Worm (Caenorhabditis elegans) whole organism, late embryonic: ENCODE data around the gene ZK1307.1.

Experiments used
- F13H6.1 ChIP-seq: sonication (generic microtip); optimal IDR thresholded peaks from 2 replicates; lab custom pipeline; 2016; ENCODE audit warnings: missing genetic modification characterization, missing compliant biosample characterization
- K09A11.1 ChIP-seq: sonication (generic microtip); optimal IDR thresholded peaks from 2 replicates; lab custom pipeline; 2017; ENCODE audit warnings: antibody characterized with exemption, mild to moderate bottlenecking, missing genetic modification characterization, missing compliant biosample characterization; ENCODE audit not compliant: insufficient read depth
- T23F11.4 ChIP-seq: fragments of 200-800 bp; sonication (Bioruptor generic); optimal IDR thresholded peaks from 2 replicates; lab custom pipeline; 2018; ENCODE audit warnings: mild to moderate bottlenecking, missing genetic modification characterization, missing compliant biosample characterization
- ama-1 ChIP-seq: fragments of 150-350 bp; optimal IDR thresholded peaks from 2 replicates; lab custom pipeline; 2014
- ceh-14 ChIP-seq: sonication (generic microtip); optimal IDR thresholded peaks from 2 replicates; lab custom pipeline; 2016; ENCODE audit warnings: missing genotype, missing genetic modification characterization, missing compliant biosample characterization
- ceh-18 ChIP-seq: sonication (generic microtip); optimal IDR thresholded peaks from 2 replicates; lab custom pipeline; 2016; ENCODE audit warnings: missing genetic modification characterization, missing compliant biosample characterization
- ceh-2 ChIP-seq: sonication (generic microtip); optimal IDR thresholded peaks from 2 replicates; lab custom pipeline; 2016; ENCODE audit warnings: missing genotype, missing genetic modification characterization, missing compliant biosample characterization
- ceh-24 ChIP-seq: sonication (generic microtip); optimal IDR thresholded peaks from 2 replicates; lab custom pipeline; 2016; ENCODE audit warnings: mild to moderate bottlenecking, missing genetic modification characterization, missing compliant biosample characterization
- ceh-31 ChIP-seq: sonication (generic microtip); optimal IDR thresholded peaks from 2 replicates; lab custom pipeline; 2016; ENCODE audit warnings: missing genetic modification characterization, missing compliant biosample characterization
- ceh-34 ChIP-seq: sonication (generic microtip); optimal IDR thresholded peaks from 2 replicates; lab custom pipeline; 2016; ENCODE audit warnings: mild to moderate bottlenecking, missing genetic modification characterization, missing compliant biosample characterization
- che-1 ChIP-seq: sonication (generic microtip); optimal IDR thresholded peaks from 2 replicates; lab custom pipeline; 2016; ENCODE audit warnings: mild to moderate bottlenecking, missing genetic modification characterization, missing compliant biosample characterization
- elt-2 ChIP-seq: sonication (generic microtip); optimal IDR thresholded peaks from 2 replicates; lab custom pipeline; 2016; ENCODE audit warnings: missing genetic modification reagents, missing genetic modification characterization, missing compliant biosample characterization
- eyg-1 ChIP-seq: sonication (generic microtip); optimal IDR thresholded peaks from 2 replicates; lab custom pipeline; 2016; ENCODE audit warnings: missing genotype, missing genetic modification characterization, missing compliant biosample characterization
- fax-1 ChIP-seq: sonication (generic microtip); optimal IDR thresholded peaks from 2 replicates; lab custom pipeline; 2016; ENCODE audit warnings: missing genotype, missing genetic modification characterization, missing compliant biosample characterization
- fkh-6 ChIP-seq: sonication (generic microtip); optimal IDR thresholded peaks from 2 replicates; lab custom pipeline; 2016; ENCODE audit warnings: missing genetic modification characterization, missing compliant biosample characterization
- gmeb-2 ChIP-seq: sonication (generic microtip); optimal IDR thresholded peaks from 2 replicates; lab custom pipeline; 2016; ENCODE audit warnings: missing genetic modification characterization, inconsistent platforms, missing compliant biosample characterization
- hlh-13 ChIP-seq: fragments of 200-800 bp; sonication (Bioruptor generic); optimal IDR thresholded peaks from 2 replicates; lab custom pipeline; 2018; ENCODE audit warnings: mild to moderate bottlenecking, missing genetic modification characterization, missing compliant biosample characterization
- hlh-6 ChIP-seq: sonication (generic microtip); optimal IDR thresholded peaks from 2 replicates; lab custom pipeline; 2016; ENCODE audit warnings: missing genotype, missing genetic modification characterization, missing compliant biosample characterization
- lin-11 ChIP-seq: fragments of 200-800 bp; sonication (Bioruptor generic); optimal IDR thresholded peaks from 2 replicates; lab custom pipeline; 2018; ENCODE audit warnings: mild to moderate bottlenecking, missing genetic modification characterization, missing compliant biosample characterization
- mec-3 ChIP-seq: sonication (generic microtip); optimal IDR thresholded peaks from 2 replicates; lab custom pipeline; 2016; ENCODE audit warnings: borderline replicate concordance, missing genetic modification characterization, missing compliant biosample characterization
- nhr-232 ChIP-seq: sonication (generic microtip); optimal IDR thresholded peaks from 2 replicates; lab custom pipeline; 2016; ENCODE audit warnings: missing genetic modification characterization, missing compliant biosample characterization
- npax-4 ChIP-seq: sonication (generic microtip); optimal IDR thresholded peaks from 2 replicates; lab custom pipeline; 2016; ENCODE audit warnings: missing genetic modification characterization, missing compliant biosample characterization
- odd-2 ChIP-seq: sonication (generic microtip); optimal IDR thresholded peaks from 2 replicates; lab custom pipeline; 2017; ENCODE audit warnings: antibody characterized with exemption, mild to moderate bottlenecking, missing genetic modification characterization, missing compliant biosample characterization
- pat-9 ChIP-seq: fragments of 200-800 bp; sonication (Bioruptor generic); optimal IDR thresholded peaks from 2 replicates; lab custom pipeline; 2018; ENCODE audit warnings: mild to moderate bottlenecking, missing genetic modification characterization, moderate library complexity, missing compliant biosample characterization
- pha-2 ChIP-seq: sonication (generic microtip); optimal IDR thresholded peaks from 2 replicates; lab custom pipeline; 2017; ENCODE audit warnings: mild to moderate bottlenecking, missing genetic modification characterization, missing compliant biosample characterization
- pha-4 ChIP-seq: fragments of 150-350 bp; optimal IDR thresholded peaks from 2 replicates; lab custom pipeline; 2018; ENCODE audit warnings: missing biosample characterization, missing genetic modification reagents, missing genetic modification characterization
- pros-1 ChIP-seq: fragments of 150-350 bp; optimal IDR thresholded peaks from 2 replicates; lab custom pipeline; 2014; ENCODE audit warnings: missing biosample characterization, missing genetic modification reagents, missing genetic modification characterization
- ref-2 ChIP-seq: sonication (generic microtip); optimal IDR thresholded peaks from 2 replicates; lab custom pipeline; 2016; ENCODE audit warnings: missing genetic modification characterization, missing compliant biosample characterization
- sdc-2 ChIP-seq: sonication (generic microtip); optimal IDR thresholded peaks from 2 replicates; lab custom pipeline; 2016; ENCODE audit warnings: missing genotype, missing genetic modification characterization, missing compliant biosample characterization
- sox-2 ChIP-seq: fragments of 200-800 bp; sonication (Bioruptor generic); IDR thresholded peaks from 2 replicates; pipeline ENCODE4 v1.3.6; 2022; ENCODE audit warnings: missing genetic modification reagents, missing genetic modification characterization, missing compliant biosample characterization
- sox-4 ChIP-seq: sonication (generic microtip); optimal IDR thresholded peaks from 2 replicates; lab custom pipeline; 2017; ENCODE audit warnings: mild to moderate bottlenecking, missing genetic modification characterization, inconsistent platforms, missing compliant biosample characterization
- tbx-2 ChIP-seq: sonication (generic microtip); optimal IDR thresholded peaks from 2 replicates; lab custom pipeline; 2016; ENCODE audit warnings: missing genetic modification characterization, missing compliant biosample characterization
- tbx-7 ChIP-seq: sonication (generic microtip); optimal IDR thresholded peaks from 2 replicates; lab custom pipeline; 2016; ENCODE audit warnings: missing genotype, missing genetic modification characterization, missing compliant biosample characterization
- ttx-3 ChIP-seq: sonication (generic microtip); optimal IDR thresholded peaks from 2 replicates; lab custom pipeline; 2016; ENCODE audit warnings: missing genetic modification reagents, missing genetic modification characterization, missing compliant biosample characterization
- unc-42 ChIP-seq: sonication (generic microtip); optimal IDR thresholded peaks from 2 replicates; lab custom pipeline; 2016; ENCODE audit warnings: missing genotype, missing genetic modification characterization, missing compliant biosample characterization
- unc-55 ChIP-seq: sonication (generic microtip); optimal IDR thresholded peaks from 2 replicates; lab custom pipeline; 2017; ENCODE audit warnings: missing biosample characterization, missing genetic modification reagents, missing genetic modification characterization

Gene ZK1307.1

ce11 chrII:9617902-9618245 lies 37.5 kb downstream of the ZK1307.1 start:
- TF ChIP-seq che-1 (tag; lab: Kevin White, UChicago) (no peak), unc-55 (GFP tag; lab: Kevin White, UChicago) (no peak), sdc-2 (tag; lab: Kevin White, UChicago) (no peak), fax-1 (tag; lab: Kevin White, UChicago) (no peak), ref-2 (no peak), pros-1 (tag; lab: Kevin White, UChicago) (no peak), ceh-24 (tag; lab: Kevin White, UChicago) (no peak)
- TF ChIP-seq, all 69 proteins: peak for 0

ce11 chrII:9617039-9617901 lies 38.1 kb downstream of the ZK1307.1 start, which contains the start of gene hal-3:
hal-3 (minus strand) TSS chrII:9617125.
- TF ChIP-seq sox-2 (no peak), sdc-2 (tag; lab: Kevin White, UChicago) (no peak), tbx-2 (tag; lab: Kevin White, UChicago) (no peak), pat-9 (tag; lab: Kevin White, UChicago) (no peak), hlh-6 (tag; lab: Kevin White, UChicago) (no peak), tbx-7 (tag; lab: Kevin White, UChicago) (no peak)

ce11 chrII:9614728-9615127 lies 40.7 kb downstream of the ZK1307.1 start, which contains the start of gene hlh-6:
hlh-6 (minus strand) TSS chrII:9614828.
- TF ChIP-seq pat-9 (tag; lab: Kevin White, UChicago) (no peak), T23F11.4 (no peak), pha-2 (tag; lab: Kevin White, UChicago) (no peak), ceh-31 (tag; lab: Kevin White, UChicago) (no peak), F13H6.1 (no peak), mec-3 (tag; lab: Kevin White, UChicago) (no peak), unc-42 (tag; lab: Kevin White, UChicago) (no peak), nhr-232 (tag; lab: Kevin White, UChicago) (no peak), ceh-34 (no peak), sox-4 (tag; lab: Kevin White, UChicago) (no peak), odd-2 (tag; lab: Kevin White, UChicago) (no peak), lin-11 (tag; lab: Kevin White, UChicago) (no peak), ceh-14 (tag; lab: Kevin White, UChicago) (no peak), hlh-13 (no peak), sdc-2 (tag; lab: Kevin White, UChicago) (no peak), npax-4 (tag; lab: Kevin White, UChicago) (no peak), pha-4 (tag; lab: Kevin White, UChicago) (no peak), tbx-2 (tag; lab: Kevin White, UChicago) (no peak), che-1 (tag; lab: Kevin White, UChicago) (no peak), ama-1 (no peak)

- TF ChIP-seq fkh-6 (tag; lab: Kevin White, UChicago) (no peak), K09A11.1 (tag; lab: Kevin White, UChicago) (no peak), gmeb-2 (tag; lab: Kevin White, UChicago) (no peak), ceh-2 (tag; lab: Kevin White, UChicago) (no peak), eyg-1 (tag; lab: Kevin White, UChicago) (no peak), elt-2 (no peak), ceh-18 (tag; lab: Kevin White, UChicago) (no peak), tbx-7 (tag; lab: Kevin White, UChicago) (no peak), ttx-3 (no peak), hlh-6 (tag; lab: Kevin White, UChicago) (no peak), ceh-24 (tag; lab: Kevin White, UChicago) (no peak), sox-4 (tag; lab: Kevin White, UChicago) (no peak)
Measured at ce11 chrII:9611347-9611923, 43.9 kb downstream of the ZK1307.1 start, which contains the start of the genes T15H9.5 and T15H9.4. T15H9.5 (minus strand) TSS chrII:9611447. T15H9.4 (plus strand) TSS chrII:9611873.
